Fruit fly (Drosophila melanogaster) S2 (cell line): ENCODE measurements around the gene Ilp2.

Experiments used
- CG8478 ChIP-seq: fragments of >200 bp; optimal IDR thresholded peaks from 2 replicates; lab custom pipeline; 2018
- CTCF ChIP-seq, 2 experiments: fragments of >200 bp; optimal IDR thresholded peaks; 2 replicates each; lab custom pipeline; 2018

DNA sequence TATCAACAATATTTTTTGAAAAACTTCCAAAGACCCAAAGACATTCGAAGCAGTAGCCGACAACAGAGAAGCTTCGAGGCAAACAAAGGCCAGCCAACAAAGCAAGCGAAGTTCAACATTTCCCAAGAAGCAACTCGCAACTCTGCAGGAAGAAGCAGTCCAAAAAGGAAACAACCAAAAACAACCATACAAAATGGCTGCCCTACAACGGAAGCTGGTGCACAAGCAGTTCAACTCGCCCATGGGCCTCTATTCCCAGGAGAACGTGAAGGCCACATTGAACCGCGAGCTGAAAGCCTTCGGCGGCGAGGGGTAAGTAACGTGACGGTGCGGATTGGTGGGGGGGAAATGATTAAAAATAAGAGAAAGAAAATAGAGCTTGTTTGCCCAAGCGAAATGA is 20.8 kb downstream of the Ilp2 start:
- TF ChIP-seq CG8478 (lab: Kevin White, UChicago) (no peak), CTCF (optimal IDR thresholded peaks at IDR 0.05; lab: Kevin White, UChicago) (no peak)
